Worm (Caenorhabditis elegans) whole organism, L4 larva: ENCODE results near the gene aakg-1.

Source experiments
- F10B5.3 ChIP-seq: sonication (generic microtip); optimal IDR thresholded peaks from 2 replicates; lab custom pipeline; 2016; ENCODE audit warnings: mild to moderate bottlenecking, missing genetic modification characterization, missing compliant biosample characterization
- F49E8.2 ChIP-seq: sonication (generic microtip); optimal IDR thresholded peaks from 2 replicates; lab custom pipeline; 2016; ENCODE audit warnings: missing compliant biosample characterization, mild to moderate bottlenecking, missing genetic modification characterization, borderline replicate concordance
- R02D3.7 ChIP-seq: fragments of 150-350 bp; sonication (generic microtip); optimal IDR thresholded peaks from 3 replicates; lab custom pipeline; 2014; ENCODE audit warnings: missing biosample characterization, missing genetic modification characterization
- T20F7.1 ChIP-seq: fragments of 200-800 bp; sonication (Bioruptor generic); optimal IDR thresholded peaks from 2 replicates; lab custom pipeline; 2018; ENCODE audit warnings: mild to moderate bottlenecking, missing genetic modification characterization, missing compliant biosample characterization
- Y105C5A.15 ChIP-seq: fragments of 200-800 bp; sonication (Bioruptor generic); IDR thresholded peaks from 2 replicates; pipeline ENCODE4 v1.3.6; 2022; ENCODE audit warnings: missing genetic modification characterization, missing compliant biosample characterization
- Y5F2A.4 ChIP-seq: fragments of 200-800 bp; sonication (Bioruptor generic); optimal IDR thresholded peaks from 2 replicates; lab custom pipeline; 2018; ENCODE audit warnings: mild to moderate bottlenecking, missing genetic modification characterization, missing compliant biosample characterization
- aha-1 ChIP-seq: fragments of 150-350 bp; peaks from one replicate; lab custom pipeline; 2014; ENCODE audit warnings: missing biosample characterization, missing genetic modification characterization
- aly-2 ChIP-seq: sonication (generic microtip); optimal IDR thresholded peaks from 2 replicates; lab custom pipeline; 2018; ENCODE audit warnings: missing biosample characterization, missing genetic modification characterization
- ama-1 ChIP-seq: fragments of 150-350 bp; optimal IDR thresholded peaks from 2 replicates; lab custom pipeline; 2014; ENCODE audit warnings: inconsistent platforms, mixed read lengths
- ceh-20 ChIP-seq: fragments of 200-800 bp; sonication (Bioruptor generic); IDR thresholded peaks from 2 replicates; pipeline ENCODE4 v1.3.6; 2022; ENCODE audit warnings: missing genetic modification reagents, missing genetic modification characterization, missing compliant biosample characterization
- ceh-28 ChIP-seq: fragments of 150-350 bp; optimal IDR thresholded peaks from 2 replicates; lab custom pipeline; 2014; ENCODE audit warnings: missing biosample characterization, missing genetic modification reagents, missing genetic modification characterization
- ceh-32 ChIP-seq: sonication (generic microtip); optimal IDR thresholded peaks from 2 replicates; lab custom pipeline; 2016; ENCODE audit warnings: mild to moderate bottlenecking, missing genetic modification characterization, missing compliant biosample characterization; ENCODE audit not compliant: poor library complexity
- daf-12 ChIP-seq: fragments of 150-350 bp; optimal IDR thresholded peaks from 2 replicates; lab custom pipeline; 2014; ENCODE audit warnings: missing biosample characterization, missing genetic modification reagents, missing genetic modification characterization
- daf-19 ChIP-seq: fragments of 200-800 bp; sonication (Bioruptor generic); conservative IDR thresholded peaks from 2 replicates; pipeline ENCODE4 v1.3.6; 2022; ENCODE audit warnings: missing genetic modification characterization, missing compliant biosample characterization
- dmd-6 ChIP-seq: fragments of 200-800 bp; sonication (Bioruptor generic); IDR thresholded peaks from 2 replicates; pipeline ENCODE4 v1.3.6; 2022; ENCODE audit warnings: missing genetic modification reagents, missing genetic modification characterization, missing compliant biosample characterization
- dpl-1 ChIP-seq: fragments of 150-350 bp; optimal IDR thresholded peaks from 2 replicates; lab custom pipeline; 2014; ENCODE audit warnings: missing biosample characterization, missing genetic modification reagents, missing genetic modification characterization
- duxl-1 ChIP-seq: sonication (generic microtip); optimal IDR thresholded peaks from 2 replicates; lab custom pipeline; 2016; ENCODE audit warnings: mild to moderate bottlenecking, missing genetic modification characterization, moderate library complexity, missing compliant biosample characterization; ENCODE audit not compliant: poor library complexity
- egl-27 ChIP-seq: sonication (generic microtip); optimal IDR thresholded peaks from 3 replicates; lab custom pipeline; 2017; ENCODE audit warnings: missing biosample characterization, missing genetic modification reagents, missing genetic modification characterization
- fkh-10 ChIP-seq: fragments of 150-350 bp; optimal IDR thresholded peaks from 2 replicates; lab custom pipeline; 2014; ENCODE audit warnings: missing biosample characterization, missing genetic modification reagents, missing genetic modification characterization
- hif-1 ChIP-seq, 2 experiments: sonication (generic microtip); optimal IDR thresholded peaks; 2 replicates each; lab custom pipeline; 2016 to 2017; ENCODE audit warnings: missing compliant biosample characterization in 2 of 2, missing genetic modification characterization in 2 of 2, missing genetic modification reagents in 2 of 2, missing genotype in 2 of 2, mild to moderate bottlenecking in 1 of 2
- hlh-11 ChIP-seq: fragments of 200-800 bp; sonication (Bioruptor generic); optimal IDR thresholded peaks from 2 replicates; lab custom pipeline; 2018; ENCODE audit warnings: mild to moderate bottlenecking, missing genetic modification characterization, missing compliant biosample characterization
- hmg-1.1 ChIP-seq: fragments of 200-800 bp; sonication (Bioruptor generic); IDR thresholded peaks from 2 replicates; pipeline ENCODE4 v1.3.6; 2022; ENCODE audit warnings: missing genetic modification reagents, missing genetic modification characterization, missing compliant biosample characterization
- jun-1 ChIP-seq: fragments of 150-350 bp; optimal IDR thresholded peaks from 2 replicates; lab custom pipeline; 2014; ENCODE audit warnings: missing biosample characterization, missing genetic modification reagents, missing genetic modification characterization
- lin-1 ChIP-seq: fragments of 200-800 bp; sonication (Bioruptor generic); IDR thresholded peaks from 2 replicates; pipeline ENCODE4 v1.3.6; 2022; ENCODE audit warnings: missing genetic modification reagents, missing genetic modification characterization, missing compliant biosample characterization
- lin-15B ChIP-seq: fragments of 150-350 bp; sonication (generic microtip); optimal IDR thresholded peaks from 3 replicates; lab custom pipeline; 2014; ENCODE audit warnings: missing biosample characterization, missing genetic modification characterization
- lir-3 ChIP-seq: sonication (generic microtip); optimal IDR thresholded peaks from 2 replicates; lab custom pipeline; 2016; ENCODE audit warnings: mild to moderate bottlenecking, missing genetic modification characterization, missing compliant biosample characterization
- mdl-1 ChIP-seq, 2 experiments: fragments of 150-350 bp in 1 of 2; sonication (generic microtip) in 1 of 2; optimal IDR thresholded peaks; 2 replicates each; lab custom pipeline; 2014 to 2017; ENCODE audit warnings: missing biosample characterization in 2 of 2, missing genetic modification characterization in 2 of 2
- mdt-29 ChIP-seq: fragments of 200-800 bp; sonication (Bioruptor generic); IDR thresholded peaks from 2 replicates; pipeline ENCODE4 v1.3.6; 2022; ENCODE audit warnings: missing genetic modification reagents, missing genetic modification characterization, missing compliant biosample characterization
- mep-1 ChIP-seq: fragments of 150-350 bp; sonication (generic microtip); optimal IDR thresholded peaks from 3 replicates; lab custom pipeline; 2014; ENCODE audit warnings: missing biosample characterization, missing genetic modification characterization
- mxl-2 ChIP-seq: fragments of 200-800 bp; sonication (Bioruptor generic); conservative IDR thresholded peaks from 2 replicates; pipeline ENCODE4 v1.3.6; 2022; ENCODE audit warnings: missing genetic modification reagents, missing genetic modification characterization, missing compliant biosample characterization
- mxl-3 ChIP-seq: fragments of 200-800 bp; sonication (Bioruptor generic); optimal IDR thresholded peaks from 2 replicates; lab custom pipeline; 2018; ENCODE audit warnings: mild to moderate bottlenecking, missing genetic modification characterization, missing compliant biosample characterization
- nhr-11 ChIP-seq: fragments of 150-350 bp; optimal IDR thresholded peaks from 2 replicates; lab custom pipeline; 2014; ENCODE audit warnings: missing biosample characterization, missing genetic modification characterization
- nhr-25 ChIP-seq: sonication (generic microtip); optimal IDR thresholded peaks from 2 replicates; lab custom pipeline; 2017; ENCODE audit warnings: missing genetic modification characterization, mild to moderate bottlenecking, missing compliant biosample characterization, antibody characterized with exemption, moderate library complexity, borderline replicate concordance; ENCODE audit not compliant: insufficient read depth
- nhr-28 ChIP-seq: fragments of 150-350 bp; optimal IDR thresholded peaks from 2 replicates; lab custom pipeline; 2014; ENCODE audit warnings: missing biosample characterization, missing genetic modification characterization
- nhr-48 ChIP-seq: sonication (generic microtip); optimal IDR thresholded peaks from 2 replicates; lab custom pipeline; 2016; ENCODE audit warnings: mild to moderate bottlenecking, missing genetic modification characterization, missing compliant biosample characterization
- nhr-6 ChIP-seq: fragments of 150-350 bp; optimal IDR thresholded peaks from 2 replicates; lab custom pipeline; 2014; ENCODE audit warnings: missing biosample characterization, missing genetic modification characterization
- pha-4 ChIP-seq, 2 experiments: fragments of 150-350 bp in 1 of 2; fragments of 200-800 bp in 1 of 2; sonication (Bioruptor generic) in 1 of 2; IDR thresholded peaks in 1 of 2; optimal IDR thresholded peaks in 1 of 2; 2 replicates each; pipeline versions ENCODE4 v1.3.6 to Lab custom; 2014 to 2022; ENCODE audit warnings: missing genetic modification characterization in 2 of 2, missing genetic modification reagents in 2 of 2, missing biosample characterization in 1 of 2, missing compliant biosample characterization in 1 of 2
- php-3 ChIP-seq: fragments of 200-800 bp; sonication (Bioruptor generic); IDR thresholded peaks from 2 replicates; pipeline ENCODE4 v1.3.6; 2022; ENCODE audit warnings: missing genetic modification reagents, missing genetic modification characterization, missing compliant biosample characterization
- pqm-1 ChIP-seq: sonication (generic microtip); optimal IDR thresholded peaks from 2 replicates; lab custom pipeline; 2017; ENCODE audit warnings: missing biosample characterization, missing genetic modification characterization
- set-16 ChIP-seq: fragments of 200-800 bp; sonication (Bioruptor generic); IDR thresholded peaks from 2 replicates; pipeline ENCODE4 v1.3.6; 2022; ENCODE audit warnings: missing genetic modification reagents, missing genetic modification characterization, missing compliant biosample characterization
- snpc-1.2 ChIP-seq: fragments of 200-800 bp; sonication (Bioruptor generic); IDR thresholded peaks from 2 replicates; pipeline ENCODE4 v1.3.6; 2022; ENCODE audit warnings: missing genetic modification reagents, missing genetic modification characterization, missing compliant biosample characterization
- snpc-4 ChIP-seq: fragments of 150-350 bp; optimal IDR thresholded peaks from 2 replicates; lab custom pipeline; 2014; ENCODE audit warnings: missing biosample characterization, missing genetic modification characterization
- tra-1 ChIP-seq: fragments of 200-800 bp; sonication (Bioruptor generic); IDR thresholded peaks from 2 replicates; pipeline ENCODE4 v1.3.6; 2022; ENCODE audit warnings: missing genetic modification reagents, missing genetic modification characterization, missing compliant biosample characterization
- unc-130 ChIP-seq: sonication (generic microtip); optimal IDR thresholded peaks from 2 replicates; lab custom pipeline; 2016; ENCODE audit warnings: missing genetic modification reagents, missing genetic modification characterization, missing compliant biosample characterization
- vab-7 ChIP-seq: fragments of 200-800 bp; sonication (Bioruptor generic); IDR thresholded peaks from 2 replicates; pipeline ENCODE4 v1.3.6; 2022; ENCODE audit warnings: missing genetic modification reagents, missing genetic modification characterization, missing compliant biosample characterization
- zfp-2 ChIP-seq: sonication (generic microtip); optimal IDR thresholded peaks from 2 replicates; lab custom pipeline; 2016; ENCODE audit warnings: mild to moderate bottlenecking, missing genetic modification characterization, missing compliant biosample characterization
- zfp-3 ChIP-seq: fragments of 200-800 bp; sonication (Bioruptor generic); conservative IDR thresholded peaks from 2 replicates; pipeline ENCODE4 v1.3.6; 2022; ENCODE audit warnings: missing genetic modification reagents, missing genetic modification characterization, missing compliant biosample characterization
- zip-2 ChIP-seq: fragments of 150-350 bp; optimal IDR thresholded peaks from 2 replicates; lab custom pipeline; 2014; ENCODE audit warnings: missing biosample characterization, missing genetic modification characterization
- ztf-11 ChIP-seq: fragments of 150-350 bp; optimal IDR thresholded peaks from 2 replicates; lab custom pipeline; 2014; ENCODE audit warnings: missing biosample characterization, missing genetic modification characterization

Gene aakg-1

ce11 chrIII:12562769-12563168, 12.4 kb downstream of the aakg-1 start:
- TF ChIP-seq egl-27 (tag; lab: Kevin White, UChicago) = no peak
- TF ChIP-seq aly-2 (tag; lab: Kevin White, UChicago) = no peak
- TF ChIP-seq set-16 (GFP tag; lab: Robert Waterston, UW) = peak; percentile 42
- no peak for TF ChIP-seq nhr-6 (tag; lab: Kevin White, UChicago)
- TF ChIP-seq nhr-25 (tag; lab: Kevin White, UChicago) = no peak
- TF ChIP-seq nhr-28 = no peak

- TF ChIP-seq unc-130 (GFP tag; lab: Kevin White, UChicago) = no peak
- no peak for TF ChIP-seq F10B5.3 (tag; lab: Kevin White, UChicago)
- TF ChIP-seq ceh-20 = no peak
- TF ChIP-seq hif-1 (tag; optimal IDR thresholded peaks at IDR 0.05; lab: Kevin White, UChicago) = peak in 1 of 2 experiments; percentile 69
- TF ChIP-seq lin-1 = 0 out of 2 replicates have a peak, but pooled peaks have one; percentile 57
- TF ChIP-seq aha-1 (tag; lab: Kevin White, UChicago) = peak; percentile 27
- TF ChIP-seq dmd-6 = peak; percentile 75
- peak; percentile 72 for TF ChIP-seq nhr-28
- peak; percentile 28 for TF ChIP-seq duxl-1
- TF ChIP-seq mdt-29 (GFP tag; lab: Robert Waterston, UW) = no peak
- peak; percentile 74 for TF ChIP-seq hmg-1.1 (GFP tag; lab: Robert Waterston, UW)
- TF ChIP-seq mdl-1 (tag; optimal IDR thresholded peaks at IDR 0.05; lab: Kevin White, UChicago) = peak in 1 of 2 experiments; percentile 72
- TF ChIP-seq nhr-11 (tag; lab: Kevin White, UChicago) = peak; percentile 62
- TF ChIP-seq nhr-48 (tag; lab: Kevin White, UChicago) = peak; percentile 51
- no peak for TF ChIP-seq ceh-28 (tag; lab: Kevin White, UChicago)
- no peak for TF ChIP-seq mxl-2 (GFP tag; lab: Robert Waterston, UW)
- TF ChIP-seq pha-4 (GFP tag; IDR thresholded peaks at IDR 0.05; lab: Robert Waterston, UW) = peak; percentile 56; the same call in 1 of the 2 replicates
- peak; percentile 65 for TF ChIP-seq pha-4 (tag; optimal IDR thresholded peaks at IDR 0.05; lab: Kevin White, UChicago)
- no peak for TF ChIP-seq zfp-3 (GFP tag; lab: Robert Waterston, UW)
- TF ChIP-seq fkh-10 (GFP tag; lab: Kevin White, UChicago) = peak; percentile 75
- TF ChIP-seq T20F7.1 = no peak
- TF ChIP-seq php-3 (GFP tag; lab: Robert Waterston, UW) = no peak
- peak; percentile 85 for TF ChIP-seq hlh-11 (tag; lab: Kevin White, UChicago)
- TF ChIP-seq zip-2 (tag; lab: Kevin White, UChicago) = no peak
- no peak for TF ChIP-seq ceh-32
- no peak for TF ChIP-seq daf-19
- no peak for TF ChIP-seq Y5F2A.4 (GFP tag; lab: Kevin White, UChicago)
- no peak for TF ChIP-seq R02D3.7
- no peak for TF ChIP-seq tra-1 (GFP tag; lab: Robert Waterston, UW)
- no peak for TF ChIP-seq jun-1 (tag; lab: Kevin White, UChicago)
- TF ChIP-seq lin-15B (tag; lab: Kevin White, UChicago) = no peak
- no peak for TF ChIP-seq Y105C5A.15
- no peak for TF ChIP-seq snpc-4 (tag; lab: Kevin White, UChicago)
- TF ChIP-seq dpl-1 (GFP tag; lab: Kevin White, UChicago) = peak; percentile 29
- TF ChIP-seq lir-3 = no peak
- TF ChIP-seq daf-12 (tag; lab: Kevin White, UChicago) = no peak
- no peak for TF ChIP-seq snpc-1.2 (GFP tag; lab: Robert Waterston, UW)
- TF ChIP-seq ama-1 (lab: Kevin White, UChicago) = no peak
- TF ChIP-seq F49E8.2 (tag; lab: Kevin White, UChicago) = no peak
- TF ChIP-seq mxl-3 = no peak
- peak; percentile 17 for TF ChIP-seq pqm-1 (tag; lab: Kevin White, UChicago)
- no peak for TF ChIP-seq vab-7 (GFP tag; lab: Robert Waterston, UW)
- TF ChIP-seq zfp-2 (tag; lab: Kevin White, UChicago) = no peak
- no peak for TF ChIP-seq ztf-11 (tag; lab: Kevin White, UChicago)
- peak; percentile 55; the same call in 1 of the 2 replicates for TF ChIP-seq set-16 (GFP tag; lab: Robert Waterston, UW)
- peak; percentile 69 for TF ChIP-seq mep-1 (tag; lab: Kevin White, UChicago)
These were observed 17.1 kb downstream of the aakg-1 start for ce11 chrIII:12558097-12558594.
